Fruit fly (Drosophila melanogaster) whole organism, prepupa: ENCODE data around the gene Kah.
A peak's percentile ranks its signal among the peaks of the same experiment; 100 is the strongest.

ENCODE experiments used
- Blimp-1 ChIP-seq: fragments of 200-800 bp; sonication (Bioruptor generic); optimal IDR thresholded peaks from 3 replicates; lab custom pipeline; 2017; ENCODE audit warnings: missing biosample characterization, missing genetic modification characterization, mild to moderate bottlenecking, moderate library complexity, missing genetic modification reagents
- CG15336 ChIP-seq: fragments of 200-800 bp; sonication (Bioruptor generic); IDR thresholded peaks from 2 replicates; pipeline ENCODE4 v1.3.6; 2022; ENCODE audit warnings: missing biosample characterization, missing genetic modification characterization
- CG34406 ChIP-seq: fragments of 200-800 bp; sonication (Bioruptor generic); optimal IDR thresholded peaks from 3 replicates; lab custom pipeline; 2016; ENCODE audit warnings: missing biosample characterization, missing genetic modification characterization
- CG3919 ChIP-seq: fragments of 200-800 bp; sonication (Bioruptor generic); optimal IDR thresholded peaks from 3 replicates; lab custom pipeline; 2016; ENCODE audit warnings: missing biosample characterization, missing genetic modification characterization
- CG6276 ChIP-seq: fragments of 200-800 bp; sonication (Bioruptor generic); optimal IDR thresholded peaks from 2 replicates; lab custom pipeline; 2017; ENCODE audit warnings: missing biosample characterization, mild to moderate bottlenecking, missing genetic modification characterization
- CG6854 ChIP-seq: fragments of 200-800 bp; sonication (Bioruptor generic); optimal IDR thresholded peaks from 2 replicates; lab custom pipeline; 2017; ENCODE audit warnings: missing biosample characterization, mild to moderate bottlenecking, missing genetic modification characterization
- Hr39 ChIP-seq: fragments of 200-800 bp; sonication (Bioruptor generic); optimal IDR thresholded peaks from 2 replicates; lab custom pipeline; 2016; ENCODE audit warnings: missing biosample characterization, missing genetic modification characterization
- fd59A ChIP-seq: fragments of 200-800 bp; sonication (Bioruptor generic); optimal IDR thresholded peaks from 2 replicates; lab custom pipeline; 2017; ENCODE audit warnings: missing biosample characterization, mild to moderate bottlenecking, missing genetic modification characterization, missing genetic modification reagents
- fkh ChIP-seq: fragments of 200-800 bp; sonication (Bioruptor generic); optimal IDR thresholded peaks from 3 replicates; lab custom pipeline; 2017; ENCODE audit warnings: missing biosample characterization, mild to moderate bottlenecking, missing genetic modification characterization, moderate library complexity

DNA sequence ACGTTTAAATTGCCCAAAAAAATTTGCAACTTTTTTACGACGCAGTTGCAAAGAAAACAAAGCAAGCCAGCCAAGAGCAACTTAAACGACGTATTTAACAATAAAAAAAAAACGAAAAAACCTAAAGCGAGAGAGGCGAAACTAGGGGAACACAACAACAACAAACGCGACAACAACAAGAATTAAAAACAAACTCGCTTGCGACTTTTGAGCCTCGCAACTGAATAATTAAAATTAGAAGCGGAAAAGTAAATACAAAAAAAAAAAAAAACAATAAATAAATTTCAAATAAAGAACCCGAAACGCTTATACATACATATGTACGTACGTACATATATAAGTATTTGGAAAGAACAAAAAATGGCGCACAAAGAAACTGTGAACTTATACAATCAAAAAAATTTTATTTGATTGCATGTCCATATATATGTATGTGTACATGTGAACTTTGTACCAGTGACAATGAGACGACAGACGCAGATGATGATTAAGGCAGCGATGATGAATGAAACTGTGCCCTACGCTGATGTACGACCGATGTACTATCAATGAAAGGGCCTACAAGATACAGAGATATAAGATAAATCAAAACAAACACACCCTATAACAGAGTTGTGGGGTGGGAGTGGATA is 39.7 kb upstream of the Kah start:
- TF ChIP-seq fd59A (GFP tag; lab: Kevin White, UChicago) (no peak), CG34406 (GFP tag; lab: Kevin White, UChicago) (no peak), CG6276 (GFP tag; lab: Kevin White, UChicago) (peak; percentile 14), CG3919 (no peak), fkh (GFP tag; lab: Kevin White, UChicago) (no peak), CG15336 (no peak), CG6854 (peak; percentile 48), Hr39 (no peak), Blimp-1 (GFP tag; lab: Kevin White, UChicago) (no peak)
